Worm (Caenorhabditis elegans) whole organism, L1 larva: ENCODE measurements around the gene F45D3.2.

ENCODE experiments used
- C16A3.4 ChIP-seq: fragments of 150-350 bp; optimal IDR thresholded peaks from 2 replicates; lab custom pipeline; 2014; ENCODE audit warnings: missing biosample characterization, missing genetic modification characterization
- C34B4.2 ChIP-seq: sonication (generic microtip); optimal IDR thresholded peaks from 2 replicates; lab custom pipeline; 2017; ENCODE audit warnings: mild to moderate bottlenecking, missing genetic modification characterization, missing compliant biosample characterization
- F16B12.6 ChIP-seq: fragments of 150-350 bp; optimal IDR thresholded peaks from 2 replicates; lab custom pipeline; 2014; ENCODE audit warnings: missing biosample characterization, missing genetic modification characterization
- alr-1 ChIP-seq: fragments of 200-800 bp; sonication (Bioruptor generic); optimal IDR thresholded peaks from 2 replicates; lab custom pipeline; 2018; ENCODE audit warnings: borderline replicate concordance, mild to moderate bottlenecking, missing genetic modification characterization, missing compliant biosample characterization
- ama-1 ChIP-seq: fragments of 150-350 bp; optimal IDR thresholded peaks from 2 replicates; lab custom pipeline; 2014
- blmp-1 ChIP-seq: fragments of 150-350 bp; optimal IDR thresholded peaks from 2 replicates; lab custom pipeline; 2014; ENCODE audit warnings: missing biosample characterization, missing genetic modification characterization
- ceh-88 ChIP-seq: fragments of 200-800 bp; sonication (Bioruptor generic); IDR thresholded peaks from 2 replicates; pipeline ENCODE4 v1.3.6; 2022; ENCODE audit warnings: missing genetic modification characterization, missing compliant biosample characterization
- ceh-90 ChIP-seq: sonication (generic microtip); optimal IDR thresholded peaks from 2 replicates; lab custom pipeline; 2016; ENCODE audit warnings: missing genetic modification characterization, missing compliant biosample characterization
- efl-1 ChIP-seq, 4 experiments: fragments of 150-350 bp; optimal IDR thresholded peaks in 3 of 4; peaks in 1 of 4; 1 replicate in 1 of 4; 2 replicates in 3 of 4; lab custom pipeline; 2014; ENCODE audit warnings: missing biosample characterization in 2 of 4, missing genetic modification characterization in 2 of 4, missing genetic modification reagents in 2 of 4
- efl-3 ChIP-seq: fragments of 200-800 bp; sonication (Bioruptor generic); optimal IDR thresholded peaks from 2 replicates; lab custom pipeline; 2018; ENCODE audit warnings: mild to moderate bottlenecking, missing genetic modification characterization, missing compliant biosample characterization
- egl-13 ChIP-seq: sonication (generic microtip); optimal IDR thresholded peaks from 2 replicates; lab custom pipeline; 2016; ENCODE audit warnings: missing genotype, missing genetic modification reagents, missing genetic modification characterization, missing compliant biosample characterization
- egl-27 ChIP-seq, 2 experiments: fragments of 150-350 bp in 1 of 2; sonication (generic microtip); optimal IDR thresholded peaks; 3 replicates each; lab custom pipeline; 2017 to 2018; ENCODE audit warnings: missing biosample characterization in 2 of 2, missing genetic modification characterization in 2 of 2, missing genetic modification reagents in 2 of 2
- elt-2 ChIP-seq: sonication (generic microtip); optimal IDR thresholded peaks from 2 replicates; lab custom pipeline; 2016; ENCODE audit warnings: missing genetic modification characterization, mild to moderate bottlenecking, inconsistent platforms, missing compliant biosample characterization, missing genetic modification reagents
- elt-3 ChIP-seq, 6 experiments: fragments of 150-350 bp in 1 of 6; sonication (generic microtip); optimal IDR thresholded peaks; 2 replicates each; lab custom pipeline; 2017 to 2018; ENCODE audit warnings: missing biosample characterization in 6 of 6, missing genetic modification characterization in 6 of 6, inconsistent platforms in 1 of 6
- ets-5 ChIP-seq: fragments of 200-800 bp; sonication (Bioruptor generic); IDR thresholded peaks from 2 replicates; pipeline ENCODE4 v1.3.6; 2022; ENCODE audit warnings: missing genetic modification characterization, missing compliant biosample characterization
- fkh-4 ChIP-seq: sonication (generic microtip); optimal IDR thresholded peaks from 2 replicates; lab custom pipeline; 2016; ENCODE audit warnings: missing compliant biosample characterization, missing genetic modification characterization, borderline replicate concordance
- fkh-8 ChIP-seq: sonication (generic microtip); optimal IDR thresholded peaks from 2 replicates; lab custom pipeline; 2016; ENCODE audit warnings: mild to moderate bottlenecking, missing genetic modification characterization, missing compliant biosample characterization
- fos-1 ChIP-seq: fragments of 150-350 bp; optimal IDR thresholded peaks from 2 replicates; lab custom pipeline; 2014; ENCODE audit warnings: missing biosample characterization, missing genetic modification characterization
- grh-1 ChIP-seq: fragments of 200-800 bp; sonication (Bioruptor generic); IDR thresholded peaks from 2 replicates; pipeline ENCODE4 v1.3.6; 2022; ENCODE audit warnings: missing genetic modification reagents, missing genetic modification characterization, missing compliant biosample characterization
- hlh-4 ChIP-seq: sonication (generic microtip); optimal IDR thresholded peaks from 2 replicates; lab custom pipeline; 2016; ENCODE audit warnings: mild to moderate bottlenecking, missing genetic modification characterization, missing compliant biosample characterization
- hpl-2 ChIP-seq: fragments of 150-350 bp; optimal IDR thresholded peaks from 2 replicates; lab custom pipeline; 2014; ENCODE audit warnings: missing biosample characterization, missing genetic modification reagents, missing genetic modification characterization
- lin-13 ChIP-seq: fragments of 150-350 bp; optimal IDR thresholded peaks from 2 replicates; lab custom pipeline; 2014; ENCODE audit warnings: missing biosample characterization, missing genetic modification reagents, missing genetic modification characterization
- lin-14 ChIP-seq: fragments of 200-800 bp; sonication (Bioruptor generic); optimal IDR thresholded peaks from 2 replicates; lab custom pipeline; 2018; ENCODE audit warnings: mild to moderate bottlenecking, missing genetic modification characterization, moderate library complexity, missing compliant biosample characterization
- lin-35 ChIP-seq, 2 experiments: fragments of 150-350 bp; optimal IDR thresholded peaks; 2 replicates each; lab custom pipeline; 2014; ENCODE audit warnings: missing biosample characterization in 2 of 2, missing genetic modification characterization in 2 of 2, missing genetic modification reagents in 2 of 2
- mep-1 ChIP-seq: fragments of 150-350 bp; optimal IDR thresholded peaks from 2 replicates; lab custom pipeline; 2014; ENCODE audit warnings: missing biosample characterization, missing genetic modification characterization
- nhr-12 ChIP-seq: sonication (generic microtip); optimal IDR thresholded peaks from 2 replicates; lab custom pipeline; 2017; ENCODE audit warnings: missing biosample characterization, missing genetic modification characterization
- nhr-20 ChIP-seq: sonication (generic microtip); optimal IDR thresholded peaks from 2 replicates; lab custom pipeline; 2016; ENCODE audit warnings: mild to moderate bottlenecking, missing genetic modification characterization, missing compliant biosample characterization
- nhr-28 ChIP-seq: fragments of 150-350 bp; optimal IDR thresholded peaks from 2 replicates; lab custom pipeline; 2014; ENCODE audit warnings: missing biosample characterization, missing genetic modification characterization
- nhr-71 ChIP-seq: sonication (generic microtip); optimal IDR thresholded peaks from 2 replicates; lab custom pipeline; 2016; ENCODE audit warnings: mild to moderate bottlenecking, missing genetic modification characterization, moderate library complexity, missing compliant biosample characterization
- nhr-77 ChIP-seq: fragments of 150-350 bp; optimal IDR thresholded peaks from 2 replicates; lab custom pipeline; 2014; ENCODE audit warnings: missing biosample characterization, missing genetic modification characterization
- nhr-85 ChIP-seq: sonication (generic microtip); peaks from one replicate; lab custom pipeline; 2016; ENCODE audit warnings: missing genetic modification characterization, inconsistent platforms, missing compliant biosample characterization
- rnt-1 ChIP-seq: sonication (generic microtip); optimal IDR thresholded peaks from 2 replicates; lab custom pipeline; 2016; ENCODE audit warnings: mild to moderate bottlenecking, missing genetic modification characterization, moderate library complexity, missing compliant biosample characterization
- snpc-4 ChIP-seq: fragments of 150-350 bp; optimal IDR thresholded peaks from 2 replicates; lab custom pipeline; 2014; ENCODE audit warnings: missing biosample characterization, missing genetic modification characterization
- snu-23 ChIP-seq: sonication (generic microtip); optimal IDR thresholded peaks from 2 replicates; lab custom pipeline; 2016; ENCODE audit warnings: missing genetic modification characterization, missing compliant biosample characterization
- sptf-1 ChIP-seq: fragments of 150-350 bp; optimal IDR thresholded peaks from 2 replicates; lab custom pipeline; 2014; ENCODE audit warnings: missing biosample characterization, missing genetic modification characterization
- swsn-7 ChIP-seq: sonication (generic microtip); optimal IDR thresholded peaks from 2 replicates; lab custom pipeline; 2016; ENCODE audit warnings: missing genetic modification characterization, missing compliant biosample characterization
- vab-15 ChIP-seq: sonication (generic microtip); optimal IDR thresholded peaks from 2 replicates; lab custom pipeline; 2017; ENCODE audit warnings: missing genotype, mild to moderate bottlenecking, missing genetic modification characterization, missing compliant biosample characterization
- ztf-11 ChIP-seq, 2 experiments: sonication (generic microtip); optimal IDR thresholded peaks; 2 replicates each; lab custom pipeline; 2016 to 2017; ENCODE audit warnings: missing genetic modification characterization in 2 of 2, missing biosample characterization in 1 of 2, missing compliant biosample characterization in 1 of 2

F45D3.2 gene

DNA sequence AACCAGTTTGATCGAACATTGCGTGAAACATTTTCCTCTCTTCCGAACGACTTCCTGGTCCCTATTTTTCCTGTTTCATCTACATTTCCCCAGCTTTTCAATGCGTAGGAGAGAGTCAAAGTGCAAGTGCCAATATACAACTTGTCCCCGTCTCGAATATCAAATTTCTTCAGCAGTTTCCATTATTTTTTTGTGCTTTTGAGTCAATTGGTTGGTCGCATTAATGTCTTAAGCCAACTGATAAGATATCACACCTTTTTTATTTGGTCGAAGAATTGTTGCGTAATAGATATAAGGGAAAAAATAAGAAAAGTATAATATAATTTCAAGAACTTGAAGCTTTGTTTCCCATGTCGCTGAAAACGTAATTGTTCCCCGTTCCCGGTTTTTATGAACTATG, 8.5 kb upstream of the F45D3.2 start:
- TF ChIP-seq elt-2 (tag; lab: Kevin White, UChicago): peak; percentile 57
- no peak for TF ChIP-seq fkh-8 (tag; lab: Kevin White, UChicago)
- TF ChIP-seq, all 84 proteins: peak for 1

DNA sequence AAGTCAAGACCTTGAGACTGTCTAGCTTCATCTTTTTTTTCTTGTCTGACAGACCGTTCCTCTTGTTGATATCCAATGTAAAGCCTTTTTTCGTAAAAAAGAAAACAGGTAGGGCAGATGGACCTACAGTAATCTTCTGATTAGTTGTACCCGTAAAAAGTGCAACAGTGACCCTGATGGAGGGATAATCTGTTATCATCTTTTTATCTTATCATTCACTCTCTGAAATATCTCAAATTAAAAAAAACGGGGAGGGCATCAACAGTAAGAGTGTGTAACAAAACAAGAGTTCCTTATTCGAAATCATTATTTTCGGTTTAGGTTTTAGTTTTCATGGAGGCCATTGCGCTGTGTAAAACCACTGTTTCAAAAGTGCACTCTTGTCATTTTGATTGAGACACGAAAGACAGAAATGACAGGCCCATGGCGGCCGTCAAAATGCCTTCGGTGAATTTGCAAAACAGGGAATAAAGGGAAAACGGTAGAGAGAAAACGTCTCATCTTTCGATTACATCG, 7.1 kb upstream of the F45D3.2 start:
- TF ChIP-seq rnt-1 (tag; lab: Kevin White, UChicago) (peak; percentile 7), lin-14 (peak; percentile 49), mep-1 (no peak), nhr-12 (tag; lab: Kevin White, UChicago) (no peak), nhr-77 (no peak), blmp-1 (tag; lab: Kevin White, UChicago) (peak; percentile 92), fkh-4 (tag; lab: Kevin White, UChicago) (no peak), snpc-4 (no peak), hlh-4 (tag; lab: Kevin White, UChicago) (no peak), efl-3 (GFP tag; lab: Kevin White, UChicago) (no peak), ets-5 (GFP tag; lab: Robert Waterston, UW) (no peak), swsn-7 (tag; lab: Kevin White, UChicago) (no peak), nhr-85 (tag; lab: Kevin White, UChicago) (peak; percentile 75), nhr-20 (tag; lab: Kevin White, UChicago) (peak; percentile 23), ztf-11 (tag; optimal IDR thresholded peaks at IDR 0.05; lab: Kevin White, UChicago) (no peak), elt-3 (tag; optimal IDR thresholded peaks at IDR 0.05; lab: Kevin White, UChicago) (peak in 5 of 6 experiments; percentile 63 to 86 (median 80)), hpl-2 (GFP tag; lab: Kevin White, UChicago) (no peak), ama-1 (lab: Kevin White, UChicago) (no peak), grh-1 (GFP tag; lab: Robert Waterston, UW) (no peak), alr-1 (no peak), efl-1 (optimal IDR thresholded peaks at IDR 0.05; lab: Kevin White, UChicago) (no peak), efl-1 (GFP tag; optimal IDR thresholded peaks at IDR 0.05 in 1 of 2; lab: Kevin White, UChicago) (peak in 1 of 2 experiments; percentile 22), ceh-90 (no peak), fos-1 (tag; lab: Kevin White, UChicago) (no peak)

DNA sequence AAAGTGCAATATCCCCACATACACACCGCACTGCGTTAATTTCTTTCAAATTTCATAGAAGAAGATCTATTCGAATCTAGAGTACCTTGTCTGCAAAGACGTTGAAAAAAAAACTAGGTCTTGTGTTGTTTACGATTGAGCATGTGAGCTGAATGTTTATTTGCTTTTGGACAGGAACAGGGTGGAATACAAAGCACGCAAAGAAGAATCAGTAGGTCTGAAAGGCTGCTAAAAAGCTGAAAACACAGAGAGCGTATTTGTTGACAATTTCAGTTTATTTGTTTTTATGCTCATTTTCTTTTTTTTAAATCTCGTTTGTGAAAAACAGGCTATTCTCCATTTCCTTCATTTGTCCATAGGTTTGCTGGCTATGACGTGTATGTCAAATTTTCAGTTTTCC, 5.9 kb upstream of the F45D3.2 start:
- TF ChIP-seq F16B12.6 (tag; lab: Kevin White, UChicago) (no peak), C34B4.2 (no peak), nhr-28 (tag; lab: Kevin White, UChicago) (no peak), lin-35 (GFP tag; optimal IDR thresholded peaks at IDR 0.05; lab: Kevin White, UChicago) (no peak), hlh-4 (tag; lab: Kevin White, UChicago) (no peak), vab-15 (tag; lab: Kevin White, UChicago) (no peak), fkh-4 (tag; lab: Kevin White, UChicago) (no peak), lin-13 (GFP tag; lab: Kevin White, UChicago) (no peak), nhr-85 (tag; lab: Kevin White, UChicago) (no peak), egl-13 (no peak), ceh-88 (GFP tag; lab: Robert Waterston, UW) (no peak), C16A3.4 (tag; lab: Kevin White, UChicago) (no peak), swsn-7 (tag; lab: Kevin White, UChicago) (no peak)

DNA sequence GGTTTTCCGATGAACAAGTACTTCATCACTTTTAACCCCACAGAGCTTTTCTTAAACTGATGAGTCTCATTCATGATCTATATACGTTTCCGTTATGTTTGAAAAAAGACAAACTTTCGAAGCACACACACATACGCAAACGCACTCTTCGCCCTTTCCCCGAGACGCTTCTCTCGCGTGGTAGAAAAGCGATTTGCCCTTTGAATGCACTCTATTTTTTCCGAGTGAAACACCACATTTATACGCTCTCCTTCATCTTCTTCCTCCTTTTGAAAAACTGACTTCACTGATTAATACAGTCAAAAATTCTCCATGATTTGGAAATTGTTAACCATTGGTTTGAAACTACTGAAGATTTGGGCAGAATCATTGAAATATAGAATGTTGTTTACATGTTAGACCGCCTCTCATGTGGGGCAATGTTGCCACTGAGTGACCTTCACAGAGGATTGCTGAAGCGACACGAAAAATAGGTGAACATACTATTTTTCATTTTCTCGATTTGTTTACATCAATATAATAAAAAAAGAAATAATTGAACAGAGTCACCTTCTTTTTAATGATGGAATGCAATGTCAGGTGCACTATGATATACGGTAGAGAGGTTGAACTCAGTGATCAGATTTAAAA, 4.3 kb upstream of the F45D3.2 start:
- no peak for TF ChIP-seq F16B12.6 (tag; lab: Kevin White, UChicago)
- peak; percentile 3 for TF ChIP-seq nhr-71 (tag; lab: Kevin White, UChicago)
- peak in 1 of 6 experiments; percentile 26 for TF ChIP-seq elt-3 (tag; optimal IDR thresholded peaks at IDR 0.05; lab: Kevin White, UChicago)
- peak; percentile 27 for TF ChIP-seq mep-1
- no peak for TF ChIP-seq fos-1 (tag; lab: Kevin White, UChicago)
- peak; percentile 54 for TF ChIP-seq blmp-1 (tag; lab: Kevin White, UChicago)
- TF ChIP-seq nhr-85 (tag; lab: Kevin White, UChicago): peak; percentile 78
- no peak for TF ChIP-seq vab-15 (tag; lab: Kevin White, UChicago)
- peak; percentile 59 for TF ChIP-seq lin-14
- no peak for TF ChIP-seq sptf-1
- peak; percentile 47 for TF ChIP-seq nhr-20 (tag; lab: Kevin White, UChicago)
- peak; percentile 21 for TF ChIP-seq snu-23 (GFP tag; lab: Kevin White, UChicago)
- TF ChIP-seq egl-27 (tag; optimal IDR thresholded peaks at IDR 0.05; lab: Kevin White, UChicago): no peak
